Worm (Caenorhabditis elegans) whole organism, L3 larva: ENCODE results near the gene K02D10.1.

Experiments
- R02D3.7 ChIP-seq: fragments of 150-350 bp; optimal IDR thresholded peaks from 2 replicates; lab custom pipeline; 2014; ENCODE audit warnings: missing biosample characterization, missing genetic modification characterization
- ZK546.5 ChIP-seq: sonication (generic microtip); optimal IDR thresholded peaks from 2 replicates; lab custom pipeline; 2017; ENCODE audit warnings: missing biosample characterization, missing genetic modification characterization
- aly-2 ChIP-seq: fragments of 150-350 bp; optimal IDR thresholded peaks from 2 replicates; lab custom pipeline; 2014; ENCODE audit warnings: missing biosample characterization, missing genetic modification characterization
- ceh-16 ChIP-seq: sonication (generic microtip); optimal IDR thresholded peaks from 2 replicates; lab custom pipeline; 2017; ENCODE audit warnings: missing biosample characterization, missing genetic modification characterization
- ceh-28 ChIP-seq: fragments of 150-350 bp; optimal IDR thresholded peaks from 2 replicates; lab custom pipeline; 2014; ENCODE audit warnings: missing biosample characterization, missing genetic modification reagents, missing genetic modification characterization
- daf-12 ChIP-seq: fragments of 150-350 bp; optimal IDR thresholded peaks from 2 replicates; lab custom pipeline; 2014; ENCODE audit warnings: missing biosample characterization, missing genetic modification reagents, missing genetic modification characterization
- egl-27 ChIP-seq: sonication (generic microtip); optimal IDR thresholded peaks from 4 replicates; lab custom pipeline; 2017; ENCODE audit warnings: missing biosample characterization, missing genetic modification reagents, missing genetic modification characterization
- egl-5 ChIP-seq: fragments of 150-350 bp; optimal IDR thresholded peaks from 2 replicates; lab custom pipeline; 2017; ENCODE audit warnings: missing biosample characterization, missing genetic modification reagents, missing genetic modification characterization, inconsistent platforms
- elt-1 ChIP-seq: fragments of 150-350 bp; optimal IDR thresholded peaks from 2 replicates; lab custom pipeline; 2014; ENCODE audit warnings: missing biosample characterization, missing genetic modification characterization
- elt-2 ChIP-seq: sonication (generic microtip); optimal IDR thresholded peaks from 2 replicates; lab custom pipeline; 2016; ENCODE audit warnings: missing genetic modification reagents, mild to moderate bottlenecking, missing genetic modification characterization, missing compliant biosample characterization
- eor-1 ChIP-seq, 2 experiments: fragments of 150-350 bp; optimal IDR thresholded peaks; 2 replicates each; lab custom pipeline; 2014 to 2018; ENCODE audit warnings: missing biosample characterization in 2 of 2, missing genetic modification characterization in 2 of 2
- fkh-2 ChIP-seq: fragments of 150-350 bp; optimal IDR thresholded peaks from 2 replicates; lab custom pipeline; 2014; ENCODE audit warnings: missing biosample characterization, missing genetic modification reagents, missing genetic modification characterization
- fos-1 ChIP-seq: fragments of 150-350 bp; optimal IDR thresholded peaks from 2 replicates; lab custom pipeline; 2014; ENCODE audit warnings: missing biosample characterization, missing genetic modification characterization
- hmg-11 ChIP-seq: sonication (generic microtip); optimal IDR thresholded peaks from 2 replicates; lab custom pipeline; 2016; ENCODE audit warnings: missing genetic modification characterization, missing compliant biosample characterization
- jun-1 ChIP-seq: fragments of 150-350 bp; optimal IDR thresholded peaks from 2 replicates; lab custom pipeline; 2014; ENCODE audit warnings: missing biosample characterization, missing genetic modification reagents, missing genetic modification characterization
- lin-15B ChIP-seq: fragments of 150-350 bp; optimal IDR thresholded peaks from 2 replicates; lab custom pipeline; 2014; ENCODE audit warnings: missing biosample characterization, missing genetic modification characterization
- lin-39 ChIP-seq: fragments of 150-350 bp; optimal IDR thresholded peaks from 2 replicates; lab custom pipeline; 2018; ENCODE audit warnings: missing biosample characterization, missing genetic modification reagents, missing genetic modification characterization
- mdl-1 ChIP-seq: fragments of 150-350 bp; optimal IDR thresholded peaks from 2 replicates; lab custom pipeline; 2014; ENCODE audit warnings: missing biosample characterization, missing genetic modification characterization
- mml-1 ChIP-seq: fragments of 150-350 bp; sonication (generic microtip); optimal IDR thresholded peaks from 3 replicates; lab custom pipeline; 2014; ENCODE audit warnings: missing biosample characterization, missing genetic modification characterization
- nfya-1 ChIP-seq: sonication (generic microtip); optimal IDR thresholded peaks from 2 replicates; lab custom pipeline; 2017; ENCODE audit warnings: missing genetic modification characterization, mild to moderate bottlenecking, missing compliant biosample characterization, antibody characterized with exemption, moderate library complexity; ENCODE audit not compliant: insufficient read depth
- nhr-12 ChIP-seq: fragments of 150-350 bp; optimal IDR thresholded peaks from 2 replicates; lab custom pipeline; 2014; ENCODE audit warnings: missing biosample characterization, missing genetic modification characterization
- nhr-23 ChIP-seq: fragments of 150-350 bp; optimal IDR thresholded peaks from 2 replicates; lab custom pipeline; 2014; ENCODE audit warnings: missing biosample characterization, missing genetic modification reagents, missing genetic modification characterization
- nhr-25 ChIP-seq: sonication (generic microtip); optimal IDR thresholded peaks from 2 replicates; lab custom pipeline; 2017; ENCODE audit warnings: missing biosample characterization, missing genetic modification characterization
- nhr-43 ChIP-seq: sonication (generic microtip); optimal IDR thresholded peaks from 2 replicates; lab custom pipeline; 2016; ENCODE audit warnings: mild to moderate bottlenecking, missing genetic modification characterization, missing compliant biosample characterization; ENCODE audit not compliant: poor library complexity, severe bottlenecking
- nhr-76 ChIP-seq: fragments of 150-350 bp; sonication (generic microtip); optimal IDR thresholded peaks from 5 replicates; lab custom pipeline; 2014; ENCODE audit warnings: missing biosample characterization, missing genetic modification characterization
- nhr-77 ChIP-seq: fragments of 150-350 bp; optimal IDR thresholded peaks from 2 replicates; lab custom pipeline; 2014; ENCODE audit warnings: missing biosample characterization, missing genetic modification characterization
- pha-4 ChIP-seq: fragments of 150-350 bp; optimal IDR thresholded peaks from 2 replicates; lab custom pipeline; 2014; ENCODE audit warnings: missing biosample characterization, missing genetic modification reagents, missing genetic modification characterization
- pqm-1 ChIP-seq: fragments of 150-350 bp; optimal IDR thresholded peaks from 2 replicates; lab custom pipeline; 2017; ENCODE audit warnings: missing biosample characterization, missing genetic modification characterization, inconsistent platforms
- skn-1 ChIP-seq: fragments of 150-350 bp; optimal IDR thresholded peaks from 2 replicates; lab custom pipeline; 2014; ENCODE audit warnings: missing biosample characterization, missing genetic modification characterization
- tbx-2 ChIP-seq: sonication (generic microtip); optimal IDR thresholded peaks from 2 replicates; lab custom pipeline; 2016; ENCODE audit warnings: mild to moderate bottlenecking, missing genetic modification characterization, missing compliant biosample characterization
- unc-39 ChIP-seq: sonication (generic microtip); optimal IDR thresholded peaks from 4 replicates; lab custom pipeline; 2017; ENCODE audit warnings: missing biosample characterization, missing genetic modification characterization
- unc-62 ChIP-seq: fragments of 150-350 bp; sonication (generic microtip); optimal IDR thresholded peaks from 4 replicates; lab custom pipeline; 2014; ENCODE audit warnings: missing biosample characterization, missing genetic modification reagents, missing genetic modification characterization
- ztf-11 ChIP-seq: fragments of 150-350 bp; optimal IDR thresholded peaks from 2 replicates; lab custom pipeline; 2014; ENCODE audit warnings: missing biosample characterization, missing genetic modification characterization

K02D10.1 gene

ce11 chrIII:8779912-8780311 lies 10.6 kb downstream of the K02D10.1 start, which contains the start of gene K02D10.4:
Gene K02D10.4, minus strand, starts transcription at chrIII:8780012.
- TF ChIP-seq fkh-2: no peak
- TF ChIP-seq nhr-77 (tag; lab: Kevin White, UChicago): no peak
- no peak for TF ChIP-seq pha-4
- TF ChIP-seq unc-39 (tag; lab: Kevin White, UChicago): no peak
- TF ChIP-seq nhr-76 (tag; lab: Kevin White, UChicago): no peak
- TF ChIP-seq eor-1 (tag; optimal IDR thresholded peaks at IDR 0.05; lab: Kevin White, UChicago): no peak
- TF ChIP-seq ceh-28 (tag; lab: Kevin White, UChicago): no peak
- no peak for TF ChIP-seq pqm-1 (tag; lab: Kevin White, UChicago)
- TF ChIP-seq nhr-23: no peak
- no peak for TF ChIP-seq nhr-12 (tag; lab: Kevin White, UChicago)
- TF ChIP-seq skn-1 (tag; lab: Kevin White, UChicago): no peak
- no peak for TF ChIP-seq ZK546.5 (tag; lab: Kevin White, UChicago)
- TF ChIP-seq, all 47 proteins: peak for 0

- TF ChIP-seq nhr-25 (tag; lab: Kevin White, UChicago) (peak; percentile 93), lin-15B (tag; lab: Kevin White, UChicago) (peak; percentile 8), mml-1 (tag; lab: Kevin White, UChicago) (no peak), unc-62 (GFP tag; lab: Kevin White, UChicago) (no peak), hmg-11 (tag; lab: Kevin White, UChicago) (no peak), R02D3.7 (no peak), skn-1 (tag; lab: Kevin White, UChicago) (peak; percentile 23), daf-12 (tag; lab: Kevin White, UChicago) (no peak), ZK546.5 (tag; lab: Kevin White, UChicago) (no peak), egl-5 (tag; lab: Kevin White, UChicago) (peak; percentile 78), elt-1 (tag; lab: Kevin White, UChicago) (peak; percentile 48), ztf-11 (tag; lab: Kevin White, UChicago) (no peak), nhr-43 (peak; percentile 81), nhr-23 (peak; percentile 97), mdl-1 (peak; percentile 78), fos-1 (tag; lab: Kevin White, UChicago) (peak; percentile 44), nfya-1 (tag; lab: Kevin White, UChicago) (peak; percentile 55), tbx-2 (peak; percentile 21), lin-39 (tag; lab: Kevin White, UChicago) (peak; percentile 62)
Measured at ce11 chrIII:8780473-8780872, 11.1 kb downstream of the K02D10.1 start.

ce11 chrIII:8782080-8782479 lies 12.7 kb downstream of the K02D10.1 start:
- TF ChIP-seq nfya-1 (tag; lab: Kevin White, UChicago) (peak; percentile 62), lin-39 (tag; lab: Kevin White, UChicago) (peak; percentile 68), elt-1 (tag; lab: Kevin White, UChicago) (no peak)

ce11 chrIII:8782744-8783143 lies 13.4 kb downstream of the K02D10.1 start:
- TF ChIP-seq ceh-16 (no peak), pha-4 (peak; percentile 6), pqm-1 (tag; lab: Kevin White, UChicago) (peak; percentile 75), nhr-25 (tag; lab: Kevin White, UChicago) (peak; percentile 10), nfya-1 (tag; lab: Kevin White, UChicago) (peak; percentile 21), daf-12 (tag; lab: Kevin White, UChicago) (no peak), jun-1 (peak; percentile 17), aly-2 (tag; lab: Kevin White, UChicago) (no peak), elt-2 (peak; percentile 74), nhr-43 (no peak), egl-27 (no peak), ceh-28 (tag; lab: Kevin White, UChicago) (no peak)

ce11 chrIII:8784500-8784899 lies 15.2 kb downstream of the K02D10.1 start:
- TF ChIP-seq R02D3.7 (no peak), aly-2 (tag; lab: Kevin White, UChicago) (no peak), nfya-1 (tag; lab: Kevin White, UChicago) (no peak), ceh-28 (tag; lab: Kevin White, UChicago) (no peak), daf-12 (tag; lab: Kevin White, UChicago) (no peak), tbx-2 (no peak)
